Fruit fly (Drosophila melanogaster) S2 (cell line): ENCODE results near the gene CG15564.

Experiments used
- CG8478 ChIP-seq: fragments of >200 bp; optimal IDR thresholded peaks from 2 replicates; lab custom pipeline; 2018
- CTCF ChIP-seq, 2 experiments: fragments of >200 bp; optimal IDR thresholded peaks; 2 replicates each; lab custom pipeline; 2018

- no peak for TF ChIP-seq CTCF (optimal IDR thresholded peaks at IDR 0.05; lab: Kevin White, UChicago)
- TF ChIP-seq CG8478 (lab: Kevin White, UChicago) = no peak
Observed at dm6 chr3R:31215830-31216229, 19.3 kb downstream of the CG15564 start, which contains the start of gene CG15561.
